Worm (Caenorhabditis elegans): ENCODE measurements around the gene ZC262.7.
A peak's percentile ranks its signal among the peaks of the same experiment; 100 is the strongest.

The ZC262.7 gene

DNA sequence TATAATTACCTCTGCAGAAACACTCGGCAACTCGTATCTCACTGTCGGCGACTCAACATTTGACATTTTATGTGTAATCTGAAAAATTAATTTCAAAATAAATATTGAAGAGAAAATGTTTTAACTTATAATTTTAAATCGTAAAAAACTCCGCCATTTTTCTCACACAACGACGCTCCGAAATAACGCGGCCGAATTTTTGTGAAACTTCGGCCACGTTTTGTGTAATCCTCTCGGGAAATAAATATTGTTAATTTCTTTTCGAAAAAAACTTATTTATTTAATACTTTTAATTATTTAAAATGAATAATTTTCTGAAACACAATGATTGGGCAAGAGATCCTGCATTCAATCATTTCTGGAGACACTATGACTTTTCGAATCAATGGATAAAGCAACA, 36.8 kb downstream of the ZC262.7 start, which contains the start of the genes F10E9.7 and F10E9.5:
Gene F10E9.7, minus strand, starts transcription at position 86 of the 400 bp plus-strand sequence.
Gene F10E9.5, plus strand, starts transcription at position 237 of the 400 bp plus-strand sequence.
- peak; percentile 75 for TF ChIP-seq madf-6 (GFP tag; IDR thresholded peaks at IDR 0.05)
- no peak for TF ChIP-seq Y79H2A.3 (GFP tag; conservative IDR thresholded peaks at IDR 0.05)
- TF ChIP-seq attf-3 (GFP tag; conservative IDR thresholded peaks at IDR 0.05): peak; percentile 98
- TF ChIP-seq ceh-40 (GFP tag; IDR thresholded peaks at IDR 0.05): peak; percentile 89
- TF ChIP-seq athp-1 (tag; optimal IDR thresholded peaks at IDR 0.05): peak; percentile 37
- no peak for TF ChIP-seq mes-4 (tag; optimal IDR thresholded peaks at IDR 0.05)
- no peak for TF ChIP-seq F39B2.1 (GFP tag; IDR thresholded peaks at IDR 0.05)
- TF ChIP-seq pbrm-1 (GFP tag; IDR thresholded peaks at IDR 0.05): no peak
- TF ChIP-seq pha-4 (tag; optimal IDR thresholded peaks at IDR 0.05): no peak
- no peak for TF ChIP-seq aptf-3 (GFP tag; IDR thresholded peaks at IDR 0.05)
- TF ChIP-seq lin-40 (tag; optimal IDR thresholded peaks at IDR 0.05): peak; percentile 74
- TF ChIP-seq unc-62 (GFP tag; optimal IDR thresholded peaks at IDR 0.05): no peak
- peak; percentile 75; the same call in 1 of the 2 replicates for TF ChIP-seq lir-1 (GFP tag; conservative IDR thresholded peaks at IDR 0.05)
- TF ChIP-seq nfyb-1 (GFP tag; IDR thresholded peaks at IDR 0.05): peak; percentile 56; the same call in 1 of the 2 replicates
- TF ChIP-seq let-607 (tag; optimal IDR thresholded peaks at IDR 0.05): peak in 1 of 2 experiments; percentile 82
- peak; percentile 83 for TF ChIP-seq madf-10 (tag; optimal IDR thresholded peaks at IDR 0.05)
- TF ChIP-seq egl-18 (GFP tag; IDR thresholded peaks at IDR 0.05): no peak
- TF ChIP-seq dpl-1 (GFP tag; optimal IDR thresholded peaks at IDR 0.05): peak; percentile 65
- TF ChIP-seq repo-1 (tag; optimal IDR thresholded peaks at IDR 0.05): no peak
- 0 out of 2 replicates have a peak, but pooled peaks have one; percentile 48 for TF ChIP-seq hsf-1 (GFP tag; IDR thresholded peaks at IDR 0.05)
- no peak for TF ChIP-seq T26A5.8 (tag; optimal IDR thresholded peaks at IDR 0.05)
- TF ChIP-seq sptf-2 (GFP tag; optimal IDR thresholded peaks at IDR 0.05): no peak
- TF ChIP-seq F49E8.2 (tag; optimal IDR thresholded peaks at IDR 0.05; ENCODE audit: insufficient read depth): no peak
- TF ChIP-seq Y67H2A.10 (GFP tag; conservative IDR thresholded peaks at IDR 0.05): peak; percentile 61; the same call in 1 of the 2 replicates
- peak; percentile 82 for TF ChIP-seq hrde-1 (tag; optimal IDR thresholded peaks at IDR 0.05; ENCODE audit: borderline replicate concordance)
- peak; percentile 19 for TF ChIP-seq B0261.1 (tag; optimal IDR thresholded peaks at IDR 0.05)
- no peak for TF ChIP-seq C17E4.6 (GFP tag; IDR thresholded peaks at IDR 0.05)
- TF ChIP-seq ama-1 (optimal IDR thresholded peaks at IDR 0.05): no peak
- no peak for TF ChIP-seq ama-1 (GFP tag; optimal IDR thresholded peaks at IDR 0.05)
- no peak for TF ChIP-seq fkh-3 (tag; optimal IDR thresholded peaks at IDR 0.05)
- no peak for TF ChIP-seq Y56A3A.18 (GFP tag; IDR thresholded peaks at IDR 0.05)
- TF ChIP-seq ets-4 (GFP tag; optimal IDR thresholded peaks at IDR 0.05): no peak
- TF ChIP-seq K11D2.4 (GFP tag; IDR thresholded peaks at IDR 0.05): peak; percentile 80
- no peak for TF ChIP-seq gei-17 (GFP tag; optimal IDR thresholded peaks at IDR 0.05)
- no peak for TF ChIP-seq sdz-38 (tag; optimal IDR thresholded peaks at IDR 0.05)
- TF ChIP-seq zfh-2 (GFP tag; conservative IDR thresholded peaks at IDR 0.05): no peak
- TF ChIP-seq hmg-20 (GFP tag; IDR thresholded peaks at IDR 0.05): 0 out of 2 replicates have a peak, but pooled peaks have one; percentile 30
- peak; percentile 84 for TF ChIP-seq aptf-2 (GFP tag; conservative IDR thresholded peaks at IDR 0.05)
- TF ChIP-seq sea-2 (GFP tag; IDR thresholded peaks at IDR 0.05): no peak
- no peak for TF ChIP-seq die-1 (tag; optimal IDR thresholded peaks at IDR 0.05)
- peak; percentile 12 for TF ChIP-seq snpc-4 (GFP tag; optimal IDR thresholded peaks at IDR 0.05)
- peak in 3 of 4 experiments; percentile 41 to 66 (median 51) for TF ChIP-seq snpc-4 (tag; optimal IDR thresholded peaks at IDR 0.05)
- peak; percentile 62; the same call in 1 of the 2 replicates for TF ChIP-seq bed-2 (GFP tag; IDR thresholded peaks at IDR 0.05)
- no peak for TF ChIP-seq F55B11.4 (tag; optimal IDR thresholded peaks at IDR 0.05; ENCODE audit: borderline replicate concordance, insufficient read depth)
- TF ChIP-seq F22D6.2 (tag; optimal IDR thresholded peaks at IDR 0.05): peak; percentile 13
- peak; percentile 67 for TF ChIP-seq F23B12.7 (tag; optimal IDR thresholded peaks at IDR 0.05; ENCODE audit: insufficient read depth)
- TF ChIP-seq hlh-26 (GFP tag; conservative IDR thresholded peaks at IDR 0.05): no peak
- peak; percentile 68 for TF ChIP-seq F33H1.4 (GFP tag; IDR thresholded peaks at IDR 0.05)
- peak; percentile 78 for TF ChIP-seq let-526 (GFP tag; IDR thresholded peaks at IDR 0.05)
